Fruit fly (Drosophila melanogaster): ENCODE measurements around the gene CG7606.
A peak's percentile ranks its signal among the peaks of the same experiment; 100 is the strongest.

Gene CG7606

dm6 chr3R:17626827-17627226 lies 30.5 kb downstream of the CG7606 start, which contains the start of gene CG14325:
Gene CG14325, plus strand, starts transcription at chr3R:17627127.
- TF ChIP-seq CG11294 (GFP tag; IDR thresholded peaks at IDR 0.05) (no peak), Met (GFP tag; optimal IDR thresholded peaks at IDR 0.05) (no peak), CG7368 (GFP tag; optimal IDR thresholded peaks at IDR 0.05) (no peak), Lpt (GFP tag; optimal IDR thresholded peaks at IDR 0.05) (no peak), Hr4 (GFP tag; optimal IDR thresholded peaks at IDR 0.05) (no peak), CG6792 (GFP tag; optimal IDR thresholded peaks at IDR 0.05) (no peak), salr (GFP tag; optimal IDR thresholded peaks at IDR 0.05) (no peak), Sox102F (GFP tag; optimal IDR thresholded peaks at IDR 0.05) (no peak), CG8319 (GFP tag; optimal IDR thresholded peaks at IDR 0.05) (no peak), svp (GFP tag) (no peak), CG10631 (GFP tag; optimal IDR thresholded peaks at IDR 0.05) (no peak), CG15336 (GFP tag; IDR thresholded peaks at IDR 0.05) (no peak), Eip93F (GFP tag; optimal IDR thresholded peaks at IDR 0.05) (no peak), CG34406 (GFP tag; optimal IDR thresholded peaks at IDR 0.05) (no peak)

DNA sequence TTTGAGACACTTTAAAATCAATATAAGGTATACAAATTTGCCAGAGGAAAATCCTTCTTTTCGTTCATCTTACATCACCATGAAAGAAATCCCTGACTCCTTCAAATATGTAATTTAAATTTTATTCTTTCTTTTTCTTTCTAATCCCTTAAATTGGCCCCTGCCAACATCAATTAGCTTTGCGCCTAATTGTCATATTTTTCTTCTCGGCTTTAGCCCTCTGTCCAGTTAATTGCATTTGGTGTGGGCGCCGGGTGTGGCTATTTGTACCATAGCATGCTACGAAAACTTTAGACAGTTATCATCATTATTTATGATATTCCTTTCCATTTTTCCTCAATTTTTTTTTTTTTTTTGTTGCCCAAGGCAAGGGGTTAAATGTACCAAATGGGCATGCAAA lies 34.1 kb downstream of the CG7606 start, which contains the start of gene CG43175:
Gene CG43175, plus strand, starts transcription at position 301 of the 400 bp plus-strand sequence.
- TF ChIP-seq lz (GFP tag; optimal IDR thresholded peaks at IDR 0.05) = no peak
- TF ChIP-seq Eip78C (GFP tag) = no peak
- no peak for TF ChIP-seq Hr38 (GFP tag; optimal IDR thresholded peaks at IDR 0.05)
- TF ChIP-seq CG9139 (GFP tag; optimal IDR thresholded peaks at IDR 0.05) = no peak
- no peak for TF ChIP-seq Ets21C (GFP tag; optimal IDR thresholded peaks at IDR 0.05)
- TF ChIP-seq eg (GFP tag; IDR thresholded peaks at IDR 0.05) = no peak
- no peak for TF ChIP-seq achi (GFP tag; optimal IDR thresholded peaks at IDR 0.05)
- no peak for TF ChIP-seq Hr4 (GFP tag; optimal IDR thresholded peaks at IDR 0.05)
- no peak for TF ChIP-seq Lpt (GFP tag; optimal IDR thresholded peaks at IDR 0.05)
- no peak for TF ChIP-seq Met (GFP tag; optimal IDR thresholded peaks at IDR 0.05)
- TF ChIP-seq Smox (GFP tag; optimal IDR thresholded peaks at IDR 0.05) = no peak
- TF ChIP-seq ss (GFP tag; optimal IDR thresholded peaks at IDR 0.05) = no peak
- TF ChIP-seq Blimp-1 (GFP tag; optimal IDR thresholded peaks at IDR 0.05) = no peak
- no peak for TF ChIP-seq CG6276 (GFP tag; optimal IDR thresholded peaks at IDR 0.05)
- TF ChIP-seq salr (GFP tag; optimal IDR thresholded peaks at IDR 0.05) = no peak
- no peak for TF ChIP-seq CG31627 (GFP tag; optimal IDR thresholded peaks at IDR 0.05)
- TF ChIP-seq Hr39 (GFP tag; optimal IDR thresholded peaks at IDR 0.05) = no peak
- TF ChIP-seq esn (GFP tag; optimal IDR thresholded peaks at IDR 0.05) = no peak
- no peak for TF ChIP-seq CG11762 (GFP tag; optimal IDR thresholded peaks at IDR 0.05; ENCODE audit: insufficient read depth)
- TF ChIP-seq svp (GFP tag) = no peak

DNA sequence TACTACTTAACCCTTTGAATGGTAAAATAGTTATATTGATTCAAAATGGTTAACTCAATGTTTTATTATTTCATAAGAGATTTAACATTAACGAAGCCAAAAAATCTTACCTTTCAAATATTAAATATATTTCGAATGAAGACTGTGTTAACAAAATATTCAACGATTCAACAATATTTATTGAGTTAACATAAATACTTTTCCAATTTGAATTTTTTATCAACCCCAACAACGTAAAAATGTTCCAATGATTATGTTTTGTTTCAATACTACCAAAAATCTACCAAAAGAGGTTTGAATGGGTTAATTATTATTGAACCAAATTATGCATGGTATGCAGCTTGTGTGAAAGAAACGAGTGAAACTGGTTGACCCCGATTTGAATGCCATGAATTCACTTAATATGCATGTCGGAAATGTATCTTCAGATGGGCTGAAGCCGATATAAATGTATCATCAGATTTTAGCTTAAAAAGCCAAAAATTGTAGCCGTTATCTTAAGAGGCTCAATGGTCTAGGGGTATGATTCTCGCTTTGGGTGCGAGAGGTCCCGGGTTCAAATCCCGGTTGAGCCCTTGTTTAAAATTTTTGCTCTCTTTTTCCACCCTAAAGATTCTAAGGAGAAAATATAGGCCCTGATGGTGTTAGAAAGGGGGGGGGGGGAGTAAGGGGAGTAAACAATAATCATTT lies 35.0 kb downstream of the CG7606 start:
- TF ChIP-seq CG6792 (GFP tag; optimal IDR thresholded peaks at IDR 0.05) (no peak), Eip78C (GFP tag) (peak; percentile 81), dac (GFP tag; optimal IDR thresholded peaks at IDR 0.05) (no peak), Eip75B (GFP tag; optimal IDR thresholded peaks at IDR 0.05) (no peak), svp (GFP tag) (peak; percentile 44)

dm6 chr3R:17644019-17644418 lies 47.7 kb downstream of the CG7606 start:
- TF ChIP-seq CG7368 (GFP tag; optimal IDR thresholded peaks at IDR 0.05) (no peak), CG6854 (GFP tag; optimal IDR thresholded peaks at IDR 0.05) (no peak), cyc (GFP tag; optimal IDR thresholded peaks at IDR 0.05) (no peak), CG10631 (GFP tag; optimal IDR thresholded peaks at IDR 0.05) (no peak), Eip78C (GFP tag) (no peak), CG31627 (GFP tag; optimal IDR thresholded peaks at IDR 0.05) (no peak), svp (GFP tag) (peak; percentile 77)

DNA sequence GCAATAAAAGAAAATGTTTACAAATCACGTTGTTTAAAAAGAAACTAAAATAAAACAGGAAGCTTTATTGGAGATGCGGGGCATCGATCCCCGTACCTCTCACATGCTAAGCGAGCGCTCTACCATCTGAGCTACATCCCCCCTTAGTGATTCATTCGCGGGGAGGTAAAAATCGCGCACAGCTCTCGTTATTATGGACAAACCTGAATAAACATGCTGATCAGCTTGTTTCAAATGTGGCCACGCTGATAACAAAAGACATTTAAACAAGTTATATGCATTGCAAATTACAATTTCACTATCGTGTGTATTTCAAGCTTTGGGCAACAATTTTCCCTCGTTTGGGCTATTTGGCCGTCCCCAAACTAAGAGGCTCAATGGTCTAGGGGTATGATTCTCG lies 48.9 kb downstream of the CG7606 start:
- no peak for TF ChIP-seq dsx (GFP tag; optimal IDR thresholded peaks at IDR 0.05; ENCODE audit: poor library complexity, severe bottlenecking)
- TF ChIP-seq pdm3 (GFP tag; optimal IDR thresholded peaks at IDR 0.05) = no peak
- TF ChIP-seq vri (GFP tag; optimal IDR thresholded peaks at IDR 0.05) = no peak
- no peak for TF ChIP-seq CG16779 (tag; optimal IDR thresholded peaks at IDR 0.05)
- no peak for TF ChIP-seq Met (GFP tag; optimal IDR thresholded peaks at IDR 0.05)
- TF ChIP-seq Hr39 (GFP tag; optimal IDR thresholded peaks at IDR 0.05) = no peak
- no peak for TF ChIP-seq Smox (GFP tag; optimal IDR thresholded peaks at IDR 0.05)
- TF ChIP-seq cyc (GFP tag; optimal IDR thresholded peaks at IDR 0.05) = no peak
- TF ChIP-seq Ets21C (GFP tag; optimal IDR thresholded peaks at IDR 0.05) = no peak
- no peak for TF ChIP-seq fd59A (GFP tag; optimal IDR thresholded peaks at IDR 0.05)
- TF ChIP-seq Ets96B (tag; optimal IDR thresholded peaks at IDR 0.05) = no peak
- TF ChIP-seq CG11762 (GFP tag; optimal IDR thresholded peaks at IDR 0.05; ENCODE audit: insufficient read depth) = no peak
